Worm (Caenorhabditis elegans) whole organism, midembryonic: Measurements from ENCODE around the gene C23G10.2.

Experiments
- T22C8.4 ChIP-seq: fragments of 200-800 bp; sonication (Bioruptor generic); IDR thresholded peaks from 2 replicates; pipeline ENCODE4 v1.3.6; 2022; ENCODE audit warnings: missing genetic modification characterization, missing compliant biosample characterization
- cog-1 ChIP-seq: sonication (generic microtip); optimal IDR thresholded peaks from 2 replicates; lab custom pipeline; 2016; ENCODE audit warnings: missing genetic modification characterization, missing compliant biosample characterization
- flt-1 ChIP-seq: fragments of 200-800 bp; sonication (Bioruptor generic); IDR thresholded peaks from 2 replicates; pipeline ENCODE4 v1.3.6; 2022; ENCODE audit warnings: missing genetic modification characterization, missing compliant biosample characterization
- klf-2 ChIP-seq: fragments of 200-800 bp; sonication (Bioruptor generic); conservative IDR thresholded peaks from 2 replicates; pipeline ENCODE4 v1.3.6; 2022; ENCODE audit warnings: missing genetic modification reagents, missing genetic modification characterization, missing compliant biosample characterization
- ref-1 ChIP-seq: fragments of 200-800 bp; sonication (Bioruptor generic); conservative IDR thresholded peaks from 2 replicates; pipeline ENCODE4 v1.3.6; 2022; ENCODE audit warnings: missing genetic modification reagents, missing genetic modification characterization, missing compliant biosample characterization
- tab-1 ChIP-seq: fragments of 200-800 bp; sonication (Bioruptor generic); IDR thresholded peaks from 2 replicates; pipeline ENCODE4 v1.3.6; 2022; ENCODE audit warnings: missing genetic modification characterization, missing compliant biosample characterization
- ztf-23 ChIP-seq: fragments of 200-800 bp; sonication (Bioruptor generic); IDR thresholded peaks from 2 replicates; pipeline ENCODE4 v1.3.6; 2022; ENCODE audit warnings: missing genetic modification reagents, missing genetic modification characterization, missing compliant biosample characterization
- ztf-29 ChIP-seq: fragments of 200-800 bp; sonication (Bioruptor generic); IDR thresholded peaks from 2 replicates; pipeline ENCODE4 v1.3.6; 2022; ENCODE audit warnings: missing genetic modification reagents, missing genetic modification characterization, missing compliant biosample characterization

ce11 chrIII:6207881-6208280, at the start of gene C23G10.2:
- TF ChIP-seq ref-1 (GFP tag; lab: Robert Waterston, UW) (no peak), ztf-29 (GFP tag; lab: Robert Waterston, UW) (no peak), T22C8.4 (GFP tag; lab: Robert Waterston, UW) (no peak), flt-1 (GFP tag; lab: Robert Waterston, UW) (no peak), tab-1 (GFP tag; lab: Robert Waterston, UW) (no peak), ztf-23 (GFP tag; lab: Robert Waterston, UW) (no peak), cog-1 (tag; lab: Kevin White, UChicago) (no peak), klf-2 (GFP tag; lab: Robert Waterston, UW) (no peak)
